Worm (Caenorhabditis elegans): ENCODE data around the gene srz-78.

The srz-78 gene

DNA sequence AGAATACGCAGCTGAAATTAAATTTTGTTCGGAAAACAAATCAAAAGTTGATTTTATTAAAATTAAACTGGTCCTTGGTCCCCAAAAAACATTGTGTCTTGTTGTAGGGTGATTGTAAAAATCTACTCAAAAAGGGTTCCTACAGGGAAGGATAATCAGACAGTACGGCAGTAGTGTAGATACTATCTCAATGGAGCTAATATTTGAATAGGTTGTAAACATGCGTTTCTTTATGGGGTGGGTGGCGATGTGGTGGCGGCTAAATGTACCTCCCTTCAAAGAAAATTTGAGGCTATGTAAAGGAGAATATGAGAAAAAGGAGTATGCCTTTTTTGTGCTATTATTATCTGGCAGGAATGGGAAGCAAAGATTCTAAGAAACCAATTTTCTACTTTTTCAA, 39.1 kb upstream of the srz-78 start:
- no peak for TF ChIP-seq tbx-7 (tag; optimal IDR thresholded peaks at IDR 0.05)
- no peak for TF ChIP-seq dve-1 (tag; optimal IDR thresholded peaks at IDR 0.05)
- TF ChIP-seq hlh-15 (tag; optimal IDR thresholded peaks at IDR 0.05) = no peak
- no peak for TF ChIP-seq C38D4.7 (GFP tag; optimal IDR thresholded peaks at IDR 0.05)
- no peak for TF ChIP-seq ceh-34 (tag; optimal IDR thresholded peaks at IDR 0.05)
- no peak for TF ChIP-seq hlh-30 (tag; optimal IDR thresholded peaks at IDR 0.05; ENCODE audit: insufficient read depth)
- no peak for TF ChIP-seq sox-2 (GFP tag; IDR thresholded peaks at IDR 0.05)
- TF ChIP-seq npax-4 (tag; optimal IDR thresholded peaks at IDR 0.05) = no peak
- TF ChIP-seq unc-86 (tag; optimal IDR thresholded peaks at IDR 0.05) = no peak
- TF ChIP-seq ceh-30 (tag; optimal IDR thresholded peaks at IDR 0.05) = no peak
- TF ChIP-seq eyg-1 (tag; optimal IDR thresholded peaks at IDR 0.05) = no peak
- TF ChIP-seq hlh-8 (tag; optimal IDR thresholded peaks at IDR 0.05) = no peak
- no peak for TF ChIP-seq Y22D7AL.16 (tag; optimal IDR thresholded peaks at IDR 0.05)
- no peak for TF ChIP-seq ref-2 (tag; optimal IDR thresholded peaks at IDR 0.05)
- no peak for TF ChIP-seq ama-1 (optimal IDR thresholded peaks at IDR 0.05)

DNA sequence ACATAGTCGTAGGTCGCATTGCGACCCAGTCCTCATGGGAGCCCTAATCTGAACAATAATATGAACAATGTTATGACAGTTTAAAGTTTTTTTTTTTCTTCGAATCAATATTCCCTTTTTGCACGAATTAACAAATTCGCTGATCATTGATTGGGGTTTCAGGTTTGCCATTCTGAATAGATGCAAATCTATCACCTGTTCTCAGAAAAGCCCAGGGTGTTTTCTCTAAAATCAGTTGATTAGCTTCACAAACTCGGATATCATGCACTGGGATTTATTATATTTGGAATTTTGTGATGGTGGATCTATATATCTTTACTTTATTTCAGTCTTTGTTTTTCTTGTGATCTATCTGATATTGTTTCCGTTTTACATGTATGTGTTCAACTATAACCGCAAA, 38.2 kb upstream of the srz-78 start, which contains the start of gene srz-23:
Gene srz-23, plus strand, starts transcription at position 263 of the 400 bp plus-strand sequence.
- TF ChIP-seq pqm-1 (tag; optimal IDR thresholded peaks at IDR 0.05) (no peak), ceh-19 (GFP tag; optimal IDR thresholded peaks at IDR 0.05) (no peak), tbx-2 (tag; optimal IDR thresholded peaks at IDR 0.05) (no peak), elt-2 (tag; optimal IDR thresholded peaks at IDR 0.05) (no peak), ceh-18 (tag; optimal IDR thresholded peaks at IDR 0.05) (no peak), ceh-48 (tag; optimal IDR thresholded peaks at IDR 0.05) (no peak), lin-11 (tag; optimal IDR thresholded peaks at IDR 0.05) (no peak), dmd-4 (tag; optimal IDR thresholded peaks at IDR 0.05; ENCODE audit: borderline replicate concordance) (no peak), pag-3 (tag; optimal IDR thresholded peaks at IDR 0.05; ENCODE audit: borderline replicate concordance) (no peak), fkh-6 (tag; optimal IDR thresholded peaks at IDR 0.05) (no peak), ceh-22 (tag; optimal IDR thresholded peaks at IDR 0.05) (no peak), K09A11.1 (tag; optimal IDR thresholded peaks at IDR 0.05; ENCODE audit: insufficient read depth) (no peak), zip-5 (tag; optimal IDR thresholded peaks at IDR 0.05) (no peak)

DNA sequence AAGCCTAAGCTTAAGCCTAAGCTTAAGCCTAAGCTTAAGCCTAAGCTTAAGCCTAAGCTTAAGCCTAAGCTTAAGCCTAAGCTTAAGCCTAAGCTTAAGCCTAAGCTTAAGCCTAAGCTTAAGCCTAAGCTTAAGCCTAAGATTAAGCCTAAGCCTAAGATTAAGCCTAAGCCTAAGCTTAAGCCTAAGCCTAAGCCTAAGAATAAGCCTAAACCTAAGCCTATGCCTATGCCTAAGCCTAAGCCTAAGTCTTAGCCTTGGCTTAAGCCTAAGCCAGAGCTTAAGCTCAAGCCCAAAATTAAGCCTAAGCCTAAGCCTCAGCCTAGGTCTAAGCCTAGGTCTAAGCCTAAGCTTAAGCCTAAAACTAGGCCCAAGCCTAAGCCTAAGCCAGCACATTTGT, 36.1 kb upstream of the srz-78 start:
- peak; percentile 100 for TF ChIP-seq dve-1 (tag; optimal IDR thresholded peaks at IDR 0.05)

DNA sequence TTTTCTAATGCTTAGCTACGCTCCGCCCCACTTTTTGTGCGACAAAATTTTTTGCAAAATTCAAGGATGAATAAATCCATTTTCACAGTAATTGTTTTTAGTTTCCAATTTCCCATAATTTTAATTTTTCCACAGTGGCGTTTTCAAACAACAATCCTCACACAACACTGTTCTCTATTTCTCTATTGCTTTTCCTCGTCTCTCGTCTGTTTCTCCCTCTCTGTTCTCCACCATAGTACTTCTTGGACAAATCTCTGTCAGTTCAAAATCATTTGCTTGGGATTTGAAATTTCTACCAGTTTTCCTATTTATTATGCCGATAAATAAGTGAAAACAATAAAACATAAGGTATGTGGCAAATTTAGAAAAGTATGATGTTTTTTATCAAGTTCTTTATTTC, 28.3 kb upstream of the srz-78 start, which contains the start of gene F58E2.4:
Gene F58E2.4, plus strand, starts transcription at position 134 of the 400 bp plus-strand sequence.
- TF ChIP-seq pax-1 (tag; optimal IDR thresholded peaks at IDR 0.05) (no peak), ceh-45 (GFP tag; IDR thresholded peaks at IDR 0.05) (no peak), T23F11.4 (GFP tag; optimal IDR thresholded peaks at IDR 0.05) (no peak), unc-55 (GFP tag; optimal IDR thresholded peaks at IDR 0.05) (no peak), K02D7.2 (tag; optimal IDR thresholded peaks at IDR 0.05) (no peak), pha-4 (tag; optimal IDR thresholded peaks at IDR 0.05) (no peak), syd-9 (tag; optimal IDR thresholded peaks at IDR 0.05) (no peak), sdc-2 (tag; optimal IDR thresholded peaks at IDR 0.05) (no peak), ceh-18 (tag; optimal IDR thresholded peaks at IDR 0.05) (no peak)

DNA sequence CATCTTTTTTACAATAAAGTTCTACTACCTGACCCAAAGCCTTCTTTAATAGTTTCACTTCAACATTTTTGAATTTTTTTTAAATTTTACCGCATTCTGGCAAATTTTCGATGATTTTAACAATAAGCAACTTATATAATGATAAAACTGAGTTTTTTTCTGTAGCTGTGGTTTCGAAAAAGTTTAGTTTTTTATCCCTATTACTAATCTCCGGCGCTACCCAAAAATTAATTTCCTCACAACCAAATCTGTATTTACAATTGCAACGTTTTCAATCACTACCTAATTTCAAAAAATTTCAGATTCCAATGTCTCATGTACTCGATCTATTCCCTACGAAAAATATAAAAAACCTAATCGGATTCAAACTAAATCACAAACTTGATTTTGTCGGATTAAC, 24.4 kb upstream of the srz-78 start, which contains the start of gene F58E2.3:
Gene F58E2.3, plus strand, starts transcription at position 301 of the 400 bp plus-strand sequence.
- no peak for TF ChIP-seq pag-3 (tag; optimal IDR thresholded peaks at IDR 0.05; ENCODE audit: borderline replicate concordance)
- TF ChIP-seq elt-2 (tag; optimal IDR thresholded peaks at IDR 0.05) = no peak
- TF ChIP-seq ceh-45 (GFP tag; IDR thresholded peaks at IDR 0.05) = no peak
- TF ChIP-seq ahr-1 (tag; optimal IDR thresholded peaks at IDR 0.05) = no peak
- no peak for TF ChIP-seq lin-11 (tag; optimal IDR thresholded peaks at IDR 0.05)
- TF ChIP-seq odd-2 (tag; optimal IDR thresholded peaks at IDR 0.05) = no peak
- TF ChIP-seq pha-4 (tag; optimal IDR thresholded peaks at IDR 0.05) = no peak
- TF ChIP-seq sox-2 (GFP tag; IDR thresholded peaks at IDR 0.05) = no peak

Data from whole organism, late embryonic.